Worm (Caenorhabditis elegans) whole organism, mixed stage, embryonic: ENCODE data around the gene dct-19.

ENCODE experiments used
- M03D4.4 ChIP-seq: sonication (generic microtip); optimal IDR thresholded peaks from 2 replicates; lab custom pipeline; 2017; ENCODE audit warnings: mild to moderate bottlenecking, missing genetic modification characterization, missing compliant biosample characterization
- ces-1 ChIP-seq: fragments of 150-350 bp; optimal IDR thresholded peaks from 2 replicates; lab custom pipeline; 2014; ENCODE audit warnings: missing biosample characterization, missing genetic modification reagents, missing genetic modification characterization
- drap-1 ChIP-seq: fragments of 200-800 bp; sonication (Bioruptor generic); optimal IDR thresholded peaks from 3 replicates; lab custom pipeline; 2018; ENCODE audit warnings: mild to moderate bottlenecking, missing genetic modification characterization, missing compliant biosample characterization
- elt-3 ChIP-seq: fragments of 150-350 bp; optimal IDR thresholded peaks from 2 replicates; lab custom pipeline; 2014; ENCODE audit warnings: missing biosample characterization, missing genetic modification characterization
- ham-2 ChIP-seq: fragments of 200-800 bp; sonication (Bioruptor generic); optimal IDR thresholded peaks from 2 replicates; lab custom pipeline; 2018; ENCODE audit warnings: mild to moderate bottlenecking, missing genetic modification characterization, missing compliant biosample characterization
- lin-13 ChIP-seq: fragments of 150-350 bp; optimal IDR thresholded peaks from 2 replicates; lab custom pipeline; 2014; ENCODE audit warnings: missing biosample characterization, missing genetic modification characterization
- lsy-2 ChIP-seq: fragments of 150-350 bp; optimal IDR thresholded peaks from 2 replicates; lab custom pipeline; 2014; ENCODE audit warnings: missing biosample characterization, missing genetic modification characterization
- mls-2 ChIP-seq: sonication (generic microtip); optimal IDR thresholded peaks from 2 replicates; lab custom pipeline; 2016; ENCODE audit warnings: mild to moderate bottlenecking, missing genetic modification characterization, moderate library complexity, missing compliant biosample characterization
- nhr-76 ChIP-seq: sonication (generic microtip); optimal IDR thresholded peaks from 2 replicates; lab custom pipeline; 2017; ENCODE audit warnings: missing biosample characterization, missing genetic modification characterization
- pha-4 ChIP-seq: fragments of 150-350 bp; optimal IDR thresholded peaks from 2 replicates; lab custom pipeline; 2018; ENCODE audit warnings: missing biosample characterization, missing genetic modification reagents, missing genetic modification characterization
- unc-62 ChIP-seq: fragments of 150-350 bp; optimal IDR thresholded peaks from 2 replicates; lab custom pipeline; 2014; ENCODE audit warnings: missing biosample characterization, missing genetic modification reagents, missing genetic modification characterization

DNA sequence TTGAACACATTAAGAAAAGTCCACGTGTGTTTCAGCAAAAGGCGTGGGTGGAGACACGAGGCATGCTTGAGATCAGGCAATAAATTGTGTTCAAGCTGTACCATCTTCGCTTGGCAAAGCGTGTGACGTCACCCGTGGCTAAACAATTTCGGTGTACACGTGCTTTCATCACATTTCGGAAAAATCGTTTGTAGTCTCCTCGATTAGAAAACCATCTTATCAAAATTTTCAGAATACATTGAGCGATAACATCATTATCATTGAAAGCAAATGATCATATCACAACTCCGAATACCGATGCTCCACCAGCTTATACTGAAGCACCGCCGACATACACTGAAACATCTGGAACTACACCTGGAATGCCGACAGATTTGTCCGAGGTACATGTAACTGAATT lies 41.1 kb upstream of the dct-19 start:
- TF ChIP-seq M03D4.4 (tag; lab: Kevin White, UChicago) (no peak), nhr-76 (tag; lab: Kevin White, UChicago) (no peak), pha-4 (no peak), mls-2 (tag; lab: Kevin White, UChicago) (no peak), lin-13 (tag; lab: Kevin White, UChicago) (no peak), unc-62 (GFP tag; lab: Kevin White, UChicago) (no peak), elt-3 (no peak), ces-1 (GFP tag; lab: Kevin White, UChicago) (no peak), lsy-2 (tag; lab: Kevin White, UChicago) (no peak), drap-1 (no peak), ham-2 (GFP tag; lab: Kevin White, UChicago) (no peak)
